Worm (Caenorhabditis elegans): ENCODE measurements around the gene B0393.4.

The B0393.4 gene

DNA sequence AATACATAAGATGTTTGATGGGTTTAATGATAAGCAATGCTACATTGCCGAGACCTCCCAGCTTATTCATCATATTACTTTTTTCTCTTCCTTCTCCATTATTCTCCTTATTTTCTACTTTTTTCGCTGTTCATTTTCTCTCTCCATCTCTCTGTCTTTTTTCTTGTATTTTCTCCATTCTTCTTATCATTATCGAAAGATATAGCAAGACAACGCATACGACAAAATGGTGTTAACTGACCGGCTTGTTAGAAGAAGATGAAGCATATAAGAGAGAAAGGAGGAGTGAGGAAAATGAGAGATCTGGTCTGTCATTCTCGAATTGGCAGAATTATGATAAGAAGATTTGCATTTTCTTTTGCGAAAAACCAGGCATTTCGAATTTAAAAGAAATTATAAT lies 3.4 kb upstream of the B0393.4 start:
- TF ChIP-seq snpc-4 (tag; optimal IDR thresholded peaks at IDR 0.05) = no peak
- TF ChIP-seq nhr-23 (tag; optimal IDR thresholded peaks at IDR 0.05) = no peak

DNA sequence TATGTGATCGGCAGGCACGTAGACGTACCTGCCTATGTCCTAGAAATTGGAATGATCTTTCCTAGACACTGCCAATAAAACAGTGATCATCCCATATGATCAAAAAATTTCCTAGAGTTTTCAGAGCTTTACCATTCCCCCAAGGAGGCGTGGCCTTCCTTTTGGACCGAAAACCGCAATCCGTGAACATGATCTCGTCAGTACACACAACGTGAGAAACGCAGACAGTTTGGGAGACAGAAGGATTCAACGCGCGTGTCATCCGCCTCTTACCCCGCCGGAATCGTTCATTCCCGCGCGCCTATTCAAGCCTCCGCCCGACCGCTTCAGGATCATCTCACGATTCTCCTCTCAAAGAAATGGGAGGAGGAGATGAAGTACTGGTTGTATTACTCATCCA lies 2.1 kb upstream of the B0393.4 start, which contains the start of gene B0393.5:
Gene B0393.5 (plus strand): TSS at position 301 of the 400 bp plus-strand sequence.
- TF ChIP-seq lsy-12 (tag; optimal IDR thresholded peaks at IDR 0.05) (no peak), unc-39 (tag; optimal IDR thresholded peaks at IDR 0.05) (no peak), tbx-2 (tag; optimal IDR thresholded peaks at IDR 0.05) (no peak), ama-1 (optimal IDR thresholded peaks at IDR 0.05) (no peak), pha-4 (tag; optimal IDR thresholded peaks at IDR 0.05) (no peak), skn-1 (tag; optimal IDR thresholded peaks at IDR 0.05) (no peak), aly-2 (tag; optimal IDR thresholded peaks at IDR 0.05) (no peak), mml-1 (tag; optimal IDR thresholded peaks at IDR 0.05) (no peak), nhr-237 (tag; optimal IDR thresholded peaks at IDR 0.05) (no peak), daf-12 (tag; optimal IDR thresholded peaks at IDR 0.05) (no peak), hmg-11 (tag; optimal IDR thresholded peaks at IDR 0.05) (no peak), pqm-1 (tag; optimal IDR thresholded peaks at IDR 0.05) (no peak), fkh-2 (tag; optimal IDR thresholded peaks at IDR 0.05) (no peak)

DNA sequence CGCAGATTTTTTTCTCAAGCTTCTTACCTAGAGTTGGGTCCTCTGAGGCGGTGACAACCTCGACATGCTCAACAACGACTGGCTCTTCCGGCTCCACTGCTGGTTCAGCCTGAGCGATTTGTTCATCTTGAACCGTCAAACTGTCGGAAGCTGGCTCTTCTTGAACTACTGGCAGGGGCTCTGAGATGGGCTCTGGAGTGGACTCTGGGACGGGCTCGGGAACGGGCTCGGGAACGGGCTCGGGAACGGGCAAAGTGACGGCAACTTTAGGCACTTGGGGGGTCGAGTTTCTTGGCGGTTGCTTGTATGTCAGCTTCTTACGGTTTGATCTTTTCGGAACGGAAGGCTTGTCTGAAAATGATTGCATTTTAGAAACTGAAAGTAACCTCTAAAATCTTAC lies 563 bp downstream of the B0393.4 start:
- TF ChIP-seq nhr-77 (tag; optimal IDR thresholded peaks at IDR 0.05) = no peak
- TF ChIP-seq sea-2 (GFP tag; optimal IDR thresholded peaks at IDR 0.05) = no peak
- TF ChIP-seq nhr-23 (tag; optimal IDR thresholded peaks at IDR 0.05) = no peak
- TF ChIP-seq lin-15B (tag; optimal IDR thresholded peaks at IDR 0.05) = no peak
- TF ChIP-seq nhr-237 (tag; optimal IDR thresholded peaks at IDR 0.05) = no peak
- no peak for TF ChIP-seq pqm-1 (tag; optimal IDR thresholded peaks at IDR 0.05)
- no peak for TF ChIP-seq elt-2 (tag; optimal IDR thresholded peaks at IDR 0.05)
- no peak for TF ChIP-seq egl-27 (tag; optimal IDR thresholded peaks at IDR 0.05)
- TF ChIP-seq elt-1 (tag; optimal IDR thresholded peaks at IDR 0.05) = no peak
- TF ChIP-seq snpc-4 (tag; optimal IDR thresholded peaks at IDR 0.05) = no peak
- TF ChIP-seq nhr-67 (tag; optimal IDR thresholded peaks at IDR 0.05) = no peak
- TF ChIP-seq fos-1 (tag; optimal IDR thresholded peaks at IDR 0.05) = no peak
- no peak for TF ChIP-seq fkh-10 (GFP tag; optimal IDR thresholded peaks at IDR 0.05)
- no peak for TF ChIP-seq nhr-28 (tag; optimal IDR thresholded peaks at IDR 0.05)
- TF ChIP-seq nhr-11 (tag; optimal IDR thresholded peaks at IDR 0.05) = no peak

DNA sequence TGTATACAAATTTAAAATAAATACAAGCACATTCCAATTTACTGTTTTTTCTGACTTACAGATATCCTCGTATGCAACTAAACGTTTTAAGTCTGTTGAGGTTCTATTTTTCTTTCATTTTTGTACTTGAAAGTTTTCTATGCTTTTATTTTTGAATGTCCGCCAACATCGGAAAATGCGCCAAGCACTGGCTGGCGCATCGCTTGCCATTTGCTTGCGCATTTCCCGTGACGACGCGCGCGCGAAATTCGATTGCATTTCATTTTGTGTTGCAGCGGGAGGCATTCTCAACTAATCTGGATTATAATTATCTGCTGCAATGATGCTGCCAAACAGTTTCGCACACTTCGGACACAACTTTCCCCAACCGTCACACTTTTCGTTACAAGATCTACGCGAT lies 6.4 kb downstream of the B0393.4 start, which contains the start of gene fbxl-2:
Gene fbxl-2 (plus strand): TSS at position 278 of the 400 bp plus-strand sequence.
- no peak for TF ChIP-seq sea-2 (GFP tag; optimal IDR thresholded peaks at IDR 0.05)
- peak; percentile 68 for TF ChIP-seq ama-1 (optimal IDR thresholded peaks at IDR 0.05)
- TF ChIP-seq nhr-28 (tag; optimal IDR thresholded peaks at IDR 0.05) = no peak
- TF ChIP-seq nhr-67 (tag; optimal IDR thresholded peaks at IDR 0.05) = no peak
- TF ChIP-seq tbx-2 (tag; optimal IDR thresholded peaks at IDR 0.05) = peak; percentile 91
- peak; percentile 84 for TF ChIP-seq nhr-77 (tag; optimal IDR thresholded peaks at IDR 0.05)
- peak; percentile 60 for TF ChIP-seq skn-1 (tag; optimal IDR thresholded peaks at IDR 0.05)
- peak; percentile 10 for TF ChIP-seq ZK546.5 (tag; optimal IDR thresholded peaks at IDR 0.05)
- peak; percentile 96 for TF ChIP-seq nhr-23 (tag; optimal IDR thresholded peaks at IDR 0.05)
- TF ChIP-seq mml-1 (tag; optimal IDR thresholded peaks at IDR 0.05) = no peak
- TF ChIP-seq nhr-11 (tag; optimal IDR thresholded peaks at IDR 0.05) = peak; percentile 71
- peak; percentile 65 for TF ChIP-seq elt-1 (tag; optimal IDR thresholded peaks at IDR 0.05)
- TF ChIP-seq pqm-1 (tag; optimal IDR thresholded peaks at IDR 0.05) = peak; percentile 47
- TF ChIP-seq ceh-9 (tag; optimal IDR thresholded peaks at IDR 0.05) = no peak
- TF ChIP-seq nhr-43 (tag; optimal IDR thresholded peaks at IDR 0.05; ENCODE audit: poor library complexity, severe bottlenecking) = peak; percentile 96
- peak; percentile 99 for TF ChIP-seq nhr-25 (tag; optimal IDR thresholded peaks at IDR 0.05)
- no peak for TF ChIP-seq ceh-16 (tag; optimal IDR thresholded peaks at IDR 0.05)
- peak; percentile 65 for TF ChIP-seq ceh-82 (tag; optimal IDR thresholded peaks at IDR 0.05)
- TF ChIP-seq lsy-12 (tag; optimal IDR thresholded peaks at IDR 0.05) = peak; percentile 94
- TF ChIP-seq lin-39 (tag; optimal IDR thresholded peaks at IDR 0.05) = peak; percentile 99
- TF ChIP-seq unc-62 (GFP tag; optimal IDR thresholded peaks at IDR 0.05) = peak; percentile 5
- TF ChIP-seq elt-2 (tag; optimal IDR thresholded peaks at IDR 0.05) = peak; percentile 76
- TF ChIP-seq egl-27 (tag; optimal IDR thresholded peaks at IDR 0.05) = no peak
- TF ChIP-seq ztf-11 (tag; optimal IDR thresholded peaks at IDR 0.05) = no peak
- TF ChIP-seq R02D3.7 (tag; optimal IDR thresholded peaks at IDR 0.05) = peak; percentile 97
- TF ChIP-seq egl-5 (tag; optimal IDR thresholded peaks at IDR 0.05) = peak; percentile 96
- TF ChIP-seq nhr-12 (tag; optimal IDR thresholded peaks at IDR 0.05) = no peak
- no peak for TF ChIP-seq mdl-1 (tag; optimal IDR thresholded peaks at IDR 0.05)
- no peak for TF ChIP-seq daf-12 (tag; optimal IDR thresholded peaks at IDR 0.05)
- TF ChIP-seq hmg-11 (tag; optimal IDR thresholded peaks at IDR 0.05) = peak; percentile 83
- TF ChIP-seq eor-1 (tag; optimal IDR thresholded peaks at IDR 0.05) = no peak
- TF ChIP-seq ceh-28 (tag; optimal IDR thresholded peaks at IDR 0.05) = peak; percentile 88
- peak; percentile 47 for TF ChIP-seq fkh-10 (GFP tag; optimal IDR thresholded peaks at IDR 0.05)
- peak; percentile 91 for TF ChIP-seq snpc-4 (tag; optimal IDR thresholded peaks at IDR 0.05)
- peak; percentile 81 for TF ChIP-seq ztf-4 (tag; optimal IDR thresholded peaks at IDR 0.05)
- TF ChIP-seq fos-1 (tag; optimal IDR thresholded peaks at IDR 0.05) = peak; percentile 67
- peak; percentile 98 for TF ChIP-seq pha-4 (tag; optimal IDR thresholded peaks at IDR 0.05)
- no peak for TF ChIP-seq zag-1 (tag; optimal IDR thresholded peaks at IDR 0.05)
- TF ChIP-seq unc-39 (tag; optimal IDR thresholded peaks at IDR 0.05) = no peak
- TF ChIP-seq aly-2 (tag; optimal IDR thresholded peaks at IDR 0.05) = no peak
- peak; percentile 98 for TF ChIP-seq lin-15B (tag; optimal IDR thresholded peaks at IDR 0.05)
- no peak for TF ChIP-seq fkh-2 (tag; optimal IDR thresholded peaks at IDR 0.05)
- TF ChIP-seq nhr-237 (tag; optimal IDR thresholded peaks at IDR 0.05) = no peak
- TF ChIP-seq elt-3 (tag; optimal IDR thresholded peaks at IDR 0.05) = peak in 2 of 3 experiments; percentile 60 to 70

Data from whole organism, L3 larva.